Fruit fly (Drosophila melanogaster): ENCODE results near the gene Coq4.

Coq4 gene

dm6 chr3L:17415967-17416749, 17.3 kb downstream of the Coq4 start (continued):
- TF ChIP-seq CG10209 (GFP tag; optimal IDR thresholded peaks at IDR 0.05) (peak; percentile 55), fd3F (GFP tag; optimal IDR thresholded peaks at IDR 0.05) (no peak), tx (GFP tag; optimal IDR thresholded peaks at IDR 0.05) (peak; percentile 35), tio (GFP tag; optimal IDR thresholded peaks at IDR 0.05) (peak; percentile 41), nmo (GFP tag; optimal IDR thresholded peaks at IDR 0.05) (peak; percentile 61), Usf (GFP tag; optimal IDR thresholded peaks at IDR 0.05) (peak; percentile 45), CG8359 (GFP tag; optimal IDR thresholded peaks at IDR 0.05; ENCODE audit: borderline replicate concordance) (peak; percentile 2), sna (GFP tag; IDR thresholded peaks at IDR 0.05; ENCODE audit: partially characterized antibody) (no peak), Gsc (GFP tag; IDR thresholded peaks at IDR 0.05) (no peak), Doc3 (GFP tag; IDR thresholded peaks at IDR 0.05; ENCODE audit: partially characterized antibody) (no peak), Dad (GFP tag; optimal IDR thresholded peaks at IDR 0.05) (no peak), inv (GFP tag; IDR thresholded peaks at IDR 0.05; ENCODE audit: partially characterized antibody) (no peak), Spps (tag; optimal IDR thresholded peaks at IDR 0.05) (peak; percentile 8), lab (GFP tag; optimal IDR thresholded peaks at IDR 0.05) (no peak), Six4 (GFP tag; optimal IDR thresholded peaks at IDR 0.05) (no peak), row (GFP tag; IDR thresholded peaks at IDR 0.05) (peak; percentile 57; the same call in 1 of the 3 replicates), Dbx (GFP tag; IDR thresholded peaks at IDR 0.05) (0 out of 3 replicates have a peak, but pooled peaks have one; percentile 10), CG33213 (GFP tag; optimal IDR thresholded peaks at IDR 0.05) (peak; percentile 14), chm (GFP tag; IDR thresholded peaks at IDR 0.05) (0 out of 2 replicates have a peak, but pooled peaks have one; percentile 8), gt (GFP tag; IDR thresholded peaks at IDR 0.05) (no peak; the same call in 1 of the 2 replicates), CG8765 (GFP tag; IDR thresholded peaks at IDR 0.05) (peak; percentile 84), CG18599 (GFP tag; optimal IDR thresholded peaks at IDR 0.05) (peak; percentile 12), CG10147 (GFP tag; optimal IDR thresholded peaks at IDR 0.05) (peak; percentile 2), CG17912 (GFP tag; optimal IDR thresholded peaks at IDR 0.05) (no peak), gsb-n (tag; optimal IDR thresholded peaks at IDR 0.05) (peak; percentile 56), Sox100B (GFP tag; optimal IDR thresholded peaks at IDR 0.05) (no peak), onecut (GFP tag; IDR thresholded peaks at IDR 0.05) (no peak), org-1 (GFP tag; optimal IDR thresholded peaks at IDR 0.05) (peak; percentile 36), ssp (GFP tag; IDR thresholded peaks at IDR 0.05) (no peak), CG17186 (GFP tag; optimal IDR thresholded peaks at IDR 0.05) (no peak), D19A (tag; optimal IDR thresholded peaks at IDR 0.05) (peak; percentile 43), CG31365 (tag; optimal IDR thresholded peaks at IDR 0.05) (no peak), YL-1 (GFP tag; optimal IDR thresholded peaks at IDR 0.05) (no peak), fd96Cb (tag; optimal IDR thresholded peaks at IDR 0.05) (peak; percentile 57), prd (optimal IDR thresholded peaks at IDR 0.05) (no peak), prd (GFP tag; IDR thresholded peaks at IDR 0.05) (peak; percentile 85), eve (GFP tag; optimal IDR thresholded peaks at IDR 0.05) (peak in 1 of 2 experiments; percentile 83), BEAF-32 (GFP tag; optimal IDR thresholded peaks at IDR 0.05) (no peak), CG1602 (GFP tag; optimal IDR thresholded peaks at IDR 0.05) (peak; percentile 39), Optix (GFP tag; IDR thresholded peaks at IDR 0.05) (peak; percentile 35; the same call in 1 of the 3 replicates), CG4404 (GFP tag; IDR thresholded peaks at IDR 0.05) (peak; percentile 88), CG2202 (tag; optimal IDR thresholded peaks at IDR 0.05) (peak; percentile 69), CG4854 (GFP tag; optimal IDR thresholded peaks at IDR 0.05) (peak; percentile 12), sens-2 (GFP tag; IDR thresholded peaks at IDR 0.05) (0 out of 2 replicates have a peak, but pooled peaks have one; percentile 17), ken (GFP tag; IDR thresholded peaks at IDR 0.05) (no peak), bsh (GFP tag; optimal IDR thresholded peaks at IDR 0.05) (peak in 1 of 2 experiments; percentile 37), CG1832 (GFP tag; optimal IDR thresholded peaks at IDR 0.05) (no peak), schlank (tag; optimal IDR thresholded peaks at IDR 0.05) (no peak), pb (GFP tag; optimal IDR thresholded peaks at IDR 0.05) (no peak)
